Worm (Caenorhabditis elegans) whole organism, L3 larva: Measurements from ENCODE around the gene ZK856.5.

Experiments
- R02D3.7 ChIP-seq: fragments of 150-350 bp; optimal IDR thresholded peaks from 2 replicates; lab custom pipeline; 2014; ENCODE audit warnings: missing biosample characterization, missing genetic modification characterization
- ZK546.5 ChIP-seq: sonication (generic microtip); optimal IDR thresholded peaks from 2 replicates; lab custom pipeline; 2017; ENCODE audit warnings: missing biosample characterization, missing genetic modification characterization
- aly-2 ChIP-seq: fragments of 150-350 bp; optimal IDR thresholded peaks from 2 replicates; lab custom pipeline; 2014; ENCODE audit warnings: missing biosample characterization, missing genetic modification characterization
- ama-1 ChIP-seq: fragments of 150-350 bp; optimal IDR thresholded peaks from 2 replicates; lab custom pipeline; 2018
- ceh-16 ChIP-seq: sonication (generic microtip); optimal IDR thresholded peaks from 2 replicates; lab custom pipeline; 2017; ENCODE audit warnings: missing biosample characterization, missing genetic modification characterization
- ceh-28 ChIP-seq: fragments of 150-350 bp; optimal IDR thresholded peaks from 2 replicates; lab custom pipeline; 2014; ENCODE audit warnings: missing biosample characterization, missing genetic modification reagents, missing genetic modification characterization
- ceh-82 ChIP-seq: fragments of 150-350 bp; optimal IDR thresholded peaks from 2 replicates; lab custom pipeline; 2014; ENCODE audit warnings: missing biosample characterization, missing genetic modification characterization
- ceh-9 ChIP-seq: sonication (generic microtip); optimal IDR thresholded peaks from 2 replicates; lab custom pipeline; 2018; ENCODE audit warnings: missing biosample characterization, missing genetic modification characterization
- daf-12 ChIP-seq: fragments of 150-350 bp; optimal IDR thresholded peaks from 2 replicates; lab custom pipeline; 2014; ENCODE audit warnings: missing biosample characterization, missing genetic modification reagents, missing genetic modification characterization
- egl-27 ChIP-seq: sonication (generic microtip); optimal IDR thresholded peaks from 4 replicates; lab custom pipeline; 2017; ENCODE audit warnings: missing biosample characterization, missing genetic modification reagents, missing genetic modification characterization
- egl-5 ChIP-seq: fragments of 150-350 bp; optimal IDR thresholded peaks from 2 replicates; lab custom pipeline; 2017; ENCODE audit warnings: missing biosample characterization, missing genetic modification reagents, missing genetic modification characterization, inconsistent platforms
- elt-1 ChIP-seq: fragments of 150-350 bp; optimal IDR thresholded peaks from 2 replicates; lab custom pipeline; 2014; ENCODE audit warnings: missing biosample characterization, missing genetic modification characterization
- elt-2 ChIP-seq: sonication (generic microtip); optimal IDR thresholded peaks from 2 replicates; lab custom pipeline; 2016; ENCODE audit warnings: missing genetic modification reagents, mild to moderate bottlenecking, missing genetic modification characterization, missing compliant biosample characterization
- elt-3 ChIP-seq, 3 experiments: fragments of 150-350 bp in 1 of 3; sonication (generic microtip) in 2 of 3; optimal IDR thresholded peaks; 2 replicates in 2 of 3; 4 replicates in 1 of 3; lab custom pipeline; 2014 to 2017; ENCODE audit warnings: missing biosample characterization in 3 of 3, missing genetic modification characterization in 3 of 3
- eor-1 ChIP-seq, 2 experiments: fragments of 150-350 bp; optimal IDR thresholded peaks; 2 replicates each; lab custom pipeline; 2014 to 2018; ENCODE audit warnings: missing biosample characterization in 2 of 2, missing genetic modification characterization in 2 of 2
- fkh-10 ChIP-seq: sonication (generic microtip); optimal IDR thresholded peaks from 2 replicates; lab custom pipeline; 2017; ENCODE audit warnings: missing biosample characterization, missing genetic modification reagents, missing genetic modification characterization
- fkh-2 ChIP-seq: fragments of 150-350 bp; optimal IDR thresholded peaks from 2 replicates; lab custom pipeline; 2014; ENCODE audit warnings: missing biosample characterization, missing genetic modification reagents, missing genetic modification characterization
- fos-1 ChIP-seq: fragments of 150-350 bp; optimal IDR thresholded peaks from 2 replicates; lab custom pipeline; 2014; ENCODE audit warnings: missing biosample characterization, missing genetic modification characterization
- hmg-11 ChIP-seq: sonication (generic microtip); optimal IDR thresholded peaks from 2 replicates; lab custom pipeline; 2016; ENCODE audit warnings: missing genetic modification characterization, missing compliant biosample characterization
- jun-1 ChIP-seq: fragments of 150-350 bp; optimal IDR thresholded peaks from 2 replicates; lab custom pipeline; 2014; ENCODE audit warnings: missing biosample characterization, missing genetic modification reagents, missing genetic modification characterization
- lin-15B ChIP-seq: fragments of 150-350 bp; optimal IDR thresholded peaks from 2 replicates; lab custom pipeline; 2014; ENCODE audit warnings: missing biosample characterization, missing genetic modification characterization
- lin-39 ChIP-seq: fragments of 150-350 bp; optimal IDR thresholded peaks from 2 replicates; lab custom pipeline; 2018; ENCODE audit warnings: missing biosample characterization, missing genetic modification reagents, missing genetic modification characterization
- lsy-12 ChIP-seq: sonication (generic microtip); optimal IDR thresholded peaks from 2 replicates; lab custom pipeline; 2016; ENCODE audit warnings: mild to moderate bottlenecking, missing genetic modification characterization, missing compliant biosample characterization
- mdl-1 ChIP-seq: fragments of 150-350 bp; optimal IDR thresholded peaks from 2 replicates; lab custom pipeline; 2014; ENCODE audit warnings: missing biosample characterization, missing genetic modification characterization
- mml-1 ChIP-seq: fragments of 150-350 bp; sonication (generic microtip); optimal IDR thresholded peaks from 3 replicates; lab custom pipeline; 2014; ENCODE audit warnings: missing biosample characterization, missing genetic modification characterization
- nfya-1 ChIP-seq: sonication (generic microtip); optimal IDR thresholded peaks from 2 replicates; lab custom pipeline; 2017; ENCODE audit warnings: missing genetic modification characterization, mild to moderate bottlenecking, missing compliant biosample characterization, antibody characterized with exemption, moderate library complexity; ENCODE audit not compliant: insufficient read depth
- nhr-11 ChIP-seq: fragments of 150-350 bp; optimal IDR thresholded peaks from 2 replicates; lab custom pipeline; 2014; ENCODE audit warnings: missing biosample characterization, missing genetic modification characterization
- nhr-12 ChIP-seq: fragments of 150-350 bp; optimal IDR thresholded peaks from 2 replicates; lab custom pipeline; 2014; ENCODE audit warnings: missing biosample characterization, missing genetic modification characterization
- nhr-23 ChIP-seq: fragments of 150-350 bp; optimal IDR thresholded peaks from 2 replicates; lab custom pipeline; 2014; ENCODE audit warnings: missing biosample characterization, missing genetic modification reagents, missing genetic modification characterization
- nhr-237 ChIP-seq: fragments of 150-350 bp; optimal IDR thresholded peaks from 2 replicates; lab custom pipeline; 2014; ENCODE audit warnings: missing biosample characterization, missing genetic modification characterization
- nhr-25 ChIP-seq: sonication (generic microtip); optimal IDR thresholded peaks from 2 replicates; lab custom pipeline; 2017; ENCODE audit warnings: missing biosample characterization, missing genetic modification characterization
- nhr-28 ChIP-seq: fragments of 150-350 bp; optimal IDR thresholded peaks from 2 replicates; lab custom pipeline; 2014; ENCODE audit warnings: missing biosample characterization, missing genetic modification characterization
- nhr-43 ChIP-seq: sonication (generic microtip); optimal IDR thresholded peaks from 2 replicates; lab custom pipeline; 2016; ENCODE audit warnings: mild to moderate bottlenecking, missing genetic modification characterization, missing compliant biosample characterization; ENCODE audit not compliant: poor library complexity, severe bottlenecking
- nhr-67 ChIP-seq: fragments of 150-350 bp; optimal IDR thresholded peaks from 2 replicates; lab custom pipeline; 2014; ENCODE audit warnings: missing biosample characterization, missing genetic modification characterization
- nhr-76 ChIP-seq: fragments of 150-350 bp; sonication (generic microtip); optimal IDR thresholded peaks from 5 replicates; lab custom pipeline; 2014; ENCODE audit warnings: missing biosample characterization, missing genetic modification characterization
- nhr-77 ChIP-seq: fragments of 150-350 bp; optimal IDR thresholded peaks from 2 replicates; lab custom pipeline; 2014; ENCODE audit warnings: missing biosample characterization, missing genetic modification characterization
- pha-4 ChIP-seq: fragments of 150-350 bp; optimal IDR thresholded peaks from 2 replicates; lab custom pipeline; 2014; ENCODE audit warnings: missing biosample characterization, missing genetic modification reagents, missing genetic modification characterization
- pqm-1 ChIP-seq: fragments of 150-350 bp; optimal IDR thresholded peaks from 2 replicates; lab custom pipeline; 2017; ENCODE audit warnings: missing biosample characterization, missing genetic modification characterization, inconsistent platforms
- sea-2 ChIP-seq: fragments of 150-350 bp; sonication (generic microtip); optimal IDR thresholded peaks from 4 replicates; lab custom pipeline; 2014; ENCODE audit warnings: missing biosample characterization, missing genetic modification reagents, missing genetic modification characterization
- skn-1 ChIP-seq: fragments of 150-350 bp; optimal IDR thresholded peaks from 2 replicates; lab custom pipeline; 2014; ENCODE audit warnings: missing biosample characterization, missing genetic modification characterization
- snpc-4 ChIP-seq: fragments of 150-350 bp; optimal IDR thresholded peaks from 2 replicates; lab custom pipeline; 2014; ENCODE audit warnings: missing biosample characterization, missing genetic modification characterization
- tbx-2 ChIP-seq: sonication (generic microtip); optimal IDR thresholded peaks from 2 replicates; lab custom pipeline; 2016; ENCODE audit warnings: mild to moderate bottlenecking, missing genetic modification characterization, missing compliant biosample characterization
- unc-39 ChIP-seq: sonication (generic microtip); optimal IDR thresholded peaks from 4 replicates; lab custom pipeline; 2017; ENCODE audit warnings: missing biosample characterization, missing genetic modification characterization
- unc-62 ChIP-seq: fragments of 150-350 bp; sonication (generic microtip); optimal IDR thresholded peaks from 4 replicates; lab custom pipeline; 2014; ENCODE audit warnings: missing biosample characterization, missing genetic modification reagents, missing genetic modification characterization
- zag-1 ChIP-seq: fragments of 150-350 bp; optimal IDR thresholded peaks from 2 replicates; lab custom pipeline; 2014; ENCODE audit warnings: missing biosample characterization, missing genetic modification characterization
- ztf-11 ChIP-seq: fragments of 150-350 bp; optimal IDR thresholded peaks from 2 replicates; lab custom pipeline; 2014; ENCODE audit warnings: missing biosample characterization, missing genetic modification characterization
- ztf-4 ChIP-seq: fragments of 150-350 bp; optimal IDR thresholded peaks from 2 replicates; lab custom pipeline; 2014; ENCODE audit warnings: missing biosample characterization, missing genetic modification characterization

Gene ZK856.5

DNA sequence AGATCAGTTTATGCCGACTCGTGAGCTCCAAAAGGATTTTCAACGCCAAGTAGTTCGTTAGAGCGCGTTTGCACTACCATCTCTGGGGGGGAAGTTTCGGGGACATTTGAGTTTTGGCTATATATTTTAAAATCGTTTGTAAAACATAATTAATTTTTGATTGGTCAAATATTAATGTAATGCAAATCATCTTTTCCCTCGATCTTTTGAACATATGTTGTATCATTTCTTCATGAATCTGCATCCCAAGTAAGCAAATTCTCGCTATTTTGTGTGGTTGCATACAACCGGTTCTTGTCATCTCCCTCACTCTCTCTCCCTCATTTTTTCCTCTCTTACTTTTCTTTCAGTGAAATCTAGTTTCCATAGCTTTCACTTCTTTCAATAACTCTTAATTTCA, 11.8 kb downstream of the ZK856.5 start:
- no peak for TF ChIP-seq unc-62 (GFP tag; lab: Kevin White, UChicago)
- no peak for TF ChIP-seq fkh-2 (tag; lab: Kevin White, UChicago)
- TF ChIP-seq ZK546.5 (tag; lab: Kevin White, UChicago): no peak
- no peak for TF ChIP-seq hmg-11 (tag; lab: Kevin White, UChicago)
- TF ChIP-seq nhr-28 (tag; lab: Kevin White, UChicago): no peak
- TF ChIP-seq sea-2: no peak
- TF ChIP-seq skn-1 (tag; lab: Kevin White, UChicago): peak; percentile 69
- no peak for TF ChIP-seq unc-39 (tag; lab: Kevin White, UChicago)
- no peak for TF ChIP-seq elt-3 (tag; optimal IDR thresholded peaks at IDR 0.05; lab: Kevin White, UChicago)
- peak; percentile 73 for TF ChIP-seq pha-4 (tag; lab: Kevin White, UChicago)
- peak; percentile 9 for TF ChIP-seq pqm-1 (tag; lab: Kevin White, UChicago)
- no peak for TF ChIP-seq ztf-11 (tag; lab: Kevin White, UChicago)
- TF ChIP-seq fkh-10 (GFP tag; lab: Kevin White, UChicago): no peak
- TF ChIP-seq mml-1 (tag; lab: Kevin White, UChicago): no peak
- peak; percentile 42 for TF ChIP-seq nhr-23 (tag; lab: Kevin White, UChicago)
- no peak for TF ChIP-seq mdl-1 (tag; lab: Kevin White, UChicago)
- no peak for TF ChIP-seq egl-27 (tag; lab: Kevin White, UChicago)
- no peak for TF ChIP-seq ceh-9 (tag; lab: Kevin White, UChicago)
- no peak for TF ChIP-seq nhr-67 (tag; lab: Kevin White, UChicago)
- TF ChIP-seq nhr-43 (tag; lab: Kevin White, UChicago): peak; percentile 66
- TF ChIP-seq ceh-82 (tag; lab: Kevin White, UChicago): no peak
- no peak for TF ChIP-seq lin-39
- no peak for TF ChIP-seq ama-1 (lab: Kevin White, UChicago)
- TF ChIP-seq fos-1 (tag; lab: Kevin White, UChicago): no peak
- peak; percentile 85 for TF ChIP-seq nhr-25 (tag; lab: Kevin White, UChicago)
- no peak for TF ChIP-seq ztf-4 (tag; lab: Kevin White, UChicago)
- TF ChIP-seq lin-15B (tag; lab: Kevin White, UChicago): peak; percentile 72
- peak; percentile 45 for TF ChIP-seq nfya-1 (tag; lab: Kevin White, UChicago)
- TF ChIP-seq R02D3.7 (tag; lab: Kevin White, UChicago): no peak
- TF ChIP-seq tbx-2: no peak
- TF ChIP-seq nhr-77: no peak
- TF ChIP-seq nhr-12: no peak
- TF ChIP-seq snpc-4 (tag; lab: Kevin White, UChicago): peak; percentile 45
- TF ChIP-seq nhr-237 (tag; lab: Kevin White, UChicago): no peak
- peak; percentile 10 for TF ChIP-seq jun-1 (tag; lab: Kevin White, UChicago)
- TF ChIP-seq aly-2 (tag; lab: Kevin White, UChicago): no peak
- TF ChIP-seq ceh-16 (tag; lab: Kevin White, UChicago): no peak
- no peak for TF ChIP-seq egl-5 (tag; lab: Kevin White, UChicago)
- TF ChIP-seq ceh-28: no peak
- TF ChIP-seq nhr-76 (tag; lab: Kevin White, UChicago): no peak
- TF ChIP-seq elt-1 (tag; lab: Kevin White, UChicago): no peak
- TF ChIP-seq lsy-12 (tag; lab: Kevin White, UChicago): no peak
- peak; percentile 14 for TF ChIP-seq elt-2
- no peak for TF ChIP-seq zag-1 (tag; lab: Kevin White, UChicago)
- no peak for TF ChIP-seq daf-12
- TF ChIP-seq nhr-11 (tag; lab: Kevin White, UChicago): no peak
- TF ChIP-seq eor-1 (tag; optimal IDR thresholded peaks at IDR 0.05; lab: Kevin White, UChicago): no peak
- TF ChIP-seq, all 47 proteins: peak for 11
